Fruit fly (Drosophila melanogaster): ENCODE measurements around the gene Ssu72.

- TF ChIP-seq salr (GFP tag; optimal IDR thresholded peaks at IDR 0.05) (no peak), Sox15 (GFP tag; optimal IDR thresholded peaks at IDR 0.05) (no peak), CG15336 (GFP tag; IDR thresholded peaks at IDR 0.05) (no peak), Eip75B (GFP tag; optimal IDR thresholded peaks at IDR 0.05) (no peak), Gug (GFP tag; IDR thresholded peaks at IDR 0.05) (no peak), fd59A (GFP tag; optimal IDR thresholded peaks at IDR 0.05) (no peak)
These were observed 3.2 kb downstream of the Ssu72 start for dm6 chrX:19667444-19668104.

All from whole organism, prepupa.